Worm (Caenorhabditis elegans): ENCODE results near the gene nlp-101.
A peak's percentile ranks its signal among the peaks of the same experiment; 100 is the strongest.

The nlp-101 gene

DNA sequence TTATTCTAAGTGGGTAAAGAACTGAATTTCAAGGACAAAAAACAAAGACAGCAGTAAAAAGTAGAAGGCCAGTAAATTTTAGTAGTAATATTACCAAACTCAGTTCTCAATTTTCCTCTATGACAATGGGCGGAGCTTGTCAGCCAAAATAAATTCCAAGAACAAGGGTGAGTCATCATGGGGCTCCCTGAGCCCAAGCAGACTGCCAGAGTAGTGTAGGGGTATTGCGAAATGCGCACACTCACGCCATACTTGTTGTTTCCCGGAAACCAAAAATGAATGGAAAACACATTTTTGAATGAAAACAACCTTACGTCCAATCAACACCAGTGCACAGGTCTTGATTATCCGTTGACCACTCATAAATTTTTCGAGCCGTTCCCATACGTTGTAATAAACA lies 46.9 kb upstream of the nlp-101 start (continued):
- TF ChIP-seq nhr-237 (tag; optimal IDR thresholded peaks at IDR 0.05) = no peak
- peak; percentile 38 for TF ChIP-seq ztf-4 (tag; optimal IDR thresholded peaks at IDR 0.05)
- no peak for TF ChIP-seq tlp-1 (tag; optimal IDR thresholded peaks at IDR 0.05)
- peak; percentile 1 for TF ChIP-seq mef-2 (tag; optimal IDR thresholded peaks at IDR 0.05)
- TF ChIP-seq zip-4 (GFP tag; optimal IDR thresholded peaks at IDR 0.05) = peak; percentile 84
- TF ChIP-seq unc-98 (GFP tag; IDR thresholded peaks at IDR 0.05) = no peak
- TF ChIP-seq nhr-85 (tag) = no peak
- no peak for TF ChIP-seq C16A3.4 (tag; optimal IDR thresholded peaks at IDR 0.05)
- TF ChIP-seq dpl-1 (GFP tag; optimal IDR thresholded peaks at IDR 0.05) = no peak
- TF ChIP-seq ceh-8 (GFP tag; optimal IDR thresholded peaks at IDR 0.05) = peak; percentile 5
- peak; percentile 67 for TF ChIP-seq nhr-47 (tag; optimal IDR thresholded peaks at IDR 0.05)
- TF ChIP-seq nhr-76 (tag; optimal IDR thresholded peaks at IDR 0.05) = no peak
- TF ChIP-seq ceh-82 (tag; optimal IDR thresholded peaks at IDR 0.05) = peak in 2 of 3 experiments; percentile 1 to 15
- TF ChIP-seq unc-86 (tag; optimal IDR thresholded peaks at IDR 0.05) = peak; percentile 50
- peak; percentile 68 for TF ChIP-seq jun-1 (tag; optimal IDR thresholded peaks at IDR 0.05)
- TF ChIP-seq nhr-71 (tag; optimal IDR thresholded peaks at IDR 0.05) = peak; percentile 86
- TF ChIP-seq ceh-63 (GFP tag; optimal IDR thresholded peaks at IDR 0.05) = no peak
- no peak for TF ChIP-seq sup-37 (GFP tag; optimal IDR thresholded peaks at IDR 0.05)
- TF ChIP-seq elt-2 (tag; optimal IDR thresholded peaks at IDR 0.05) = no peak
- no peak for TF ChIP-seq lin-39 (tag; optimal IDR thresholded peaks at IDR 0.05)
- no peak for TF ChIP-seq pqm-1 (tag; optimal IDR thresholded peaks at IDR 0.05)
- no peak for TF ChIP-seq ztf-11 (tag; optimal IDR thresholded peaks at IDR 0.05)
- TF ChIP-seq nhr-12 (tag; optimal IDR thresholded peaks at IDR 0.05) = no peak
- TF ChIP-seq lin-15B (tag; optimal IDR thresholded peaks at IDR 0.05) = no peak
- TF ChIP-seq swsn-7 (tag; optimal IDR thresholded peaks at IDR 0.05) = peak; percentile 63
- TF ChIP-seq C04F5.9 (tag; optimal IDR thresholded peaks at IDR 0.05) = no peak
- no peak for TF ChIP-seq hpl-2 (GFP tag; optimal IDR thresholded peaks at IDR 0.05)
- TF ChIP-seq dsc-1 (tag; optimal IDR thresholded peaks at IDR 0.05) = peak; percentile 65
- peak; percentile 53 for TF ChIP-seq mep-1 (tag; optimal IDR thresholded peaks at IDR 0.05)
- no peak for TF ChIP-seq hlh-17 (GFP tag; optimal IDR thresholded peaks at IDR 0.05; ENCODE audit: borderline replicate concordance)
- TF ChIP-seq pag-3 (tag; optimal IDR thresholded peaks at IDR 0.05; ENCODE audit: borderline replicate concordance, insufficient read depth) = no peak
- TF ChIP-seq mdl-1 (tag; optimal IDR thresholded peaks at IDR 0.05) = no peak
- TF ChIP-seq lir-3 (tag; optimal IDR thresholded peaks at IDR 0.05; ENCODE audit: poor library complexity) = no peak
- TF ChIP-seq skn-1 (tag; optimal IDR thresholded peaks at IDR 0.05) = peak; percentile 25
- no peak for TF ChIP-seq zag-1 (tag; optimal IDR thresholded peaks at IDR 0.05)
- no peak for TF ChIP-seq nhr-90 (tag; optimal IDR thresholded peaks at IDR 0.05; ENCODE audit: poor library complexity)
- TF ChIP-seq fkh-8 (tag; optimal IDR thresholded peaks at IDR 0.05) = peak; percentile 94
- peak; percentile 12 for TF ChIP-seq lin-13 (GFP tag; optimal IDR thresholded peaks at IDR 0.05)
- TF ChIP-seq grh-1 (GFP tag; IDR thresholded peaks at IDR 0.05) = no peak
- peak; percentile 13 for TF ChIP-seq xbp-1 (tag; optimal IDR thresholded peaks at IDR 0.05)

ce11 chrX:7793377-7794041 lies 45.2 kb upstream of the nlp-101 start, which contains the start of gene ZK154.6:
Gene ZK154.6, minus strand, starts transcription at chrX:7793563.
- 0 out of 2 replicates have a peak, but pooled peaks have one; percentile 27 for TF ChIP-seq nhr-19 (GFP tag; conservative IDR thresholded peaks at IDR 0.05)
- TF ChIP-seq unc-86 (tag; optimal IDR thresholded peaks at IDR 0.05) = no peak
- no peak for TF ChIP-seq ets-5 (GFP tag; IDR thresholded peaks at IDR 0.05)
- TF ChIP-seq C16A3.4 (tag; optimal IDR thresholded peaks at IDR 0.05) = peak; percentile 5
- peak in 1 of 2 experiments; percentile 18 for TF ChIP-seq efl-1 (optimal IDR thresholded peaks at IDR 0.05)
- peak; percentile 26 to 82 for TF ChIP-seq efl-1 (GFP tag; optimal IDR thresholded peaks at IDR 0.05 in 1 of 2)
- peak; percentile 49 for TF ChIP-seq swsn-7 (tag; optimal IDR thresholded peaks at IDR 0.05)
- peak; percentile 69 for TF ChIP-seq mep-1 (tag; optimal IDR thresholded peaks at IDR 0.05)
- no peak for TF ChIP-seq lir-3 (tag; optimal IDR thresholded peaks at IDR 0.05; ENCODE audit: poor library complexity)
- no peak for TF ChIP-seq ceh-8 (GFP tag; optimal IDR thresholded peaks at IDR 0.05)
- TF ChIP-seq irx-1 (tag; optimal IDR thresholded peaks at IDR 0.05) = peak; percentile 51
- no peak for TF ChIP-seq alr-1 (tag; optimal IDR thresholded peaks at IDR 0.05; ENCODE audit: borderline replicate concordance)
- peak; percentile 77 for TF ChIP-seq nhr-85 (tag)
- peak; percentile 100 for TF ChIP-seq blmp-1 (tag; optimal IDR thresholded peaks at IDR 0.05)
- peak; percentile 52 for TF ChIP-seq tbx-2 (tag; optimal IDR thresholded peaks at IDR 0.05)
- TF ChIP-seq snu-23 (GFP tag; optimal IDR thresholded peaks at IDR 0.05) = peak; percentile 61
- TF ChIP-seq elt-3 (tag; optimal IDR thresholded peaks at IDR 0.05) = peak in 2 of 6 experiments; percentile 29 to 57
- TF ChIP-seq nhr-47 (tag; optimal IDR thresholded peaks at IDR 0.05) = peak; percentile 52
- TF ChIP-seq nhr-20 (tag; optimal IDR thresholded peaks at IDR 0.05) = peak; percentile 29
- peak; percentile 66 for TF ChIP-seq lin-14 (GFP tag; optimal IDR thresholded peaks at IDR 0.05)

Measured in whole organism, L1 larva.